Worm (Caenorhabditis elegans) whole organism, young adult: ENCODE results near the gene Y62F5A.9.

Experiments
- B0336.3 ChIP-seq: fragments of 200-800 bp; sonication (Bioruptor generic); IDR thresholded peaks from 2 replicates; pipeline ENCODE4 v1.3.6; 2022; ENCODE audit warnings: missing genetic modification characterization, missing compliant biosample characterization
- C17E4.6 ChIP-seq: fragments of 200-800 bp; sonication (Bioruptor generic); IDR thresholded peaks from 2 replicates; pipeline ENCODE4 v1.3.6; 2022; ENCODE audit warnings: missing genetic modification reagents, missing genetic modification characterization, missing compliant biosample characterization
- F22D6.2 ChIP-seq: sonication (generic microtip); optimal IDR thresholded peaks from 2 replicates; lab custom pipeline; 2016; ENCODE audit warnings: mild to moderate bottlenecking, missing genetic modification characterization, missing compliant biosample characterization
- F52B5.7 ChIP-seq: sonication (generic microtip); optimal IDR thresholded peaks from 2 replicates; lab custom pipeline; 2016; ENCODE audit warnings: mild to moderate bottlenecking, missing genetic modification characterization, missing compliant biosample characterization
- Y56A3A.18 ChIP-seq: fragments of 200-800 bp; sonication (Bioruptor generic); IDR thresholded peaks from 2 replicates; pipeline ENCODE4 v1.3.6; 2022; ENCODE audit warnings: missing genetic modification reagents, missing genetic modification characterization, missing compliant biosample characterization
- aptf-2 ChIP-seq: fragments of 200-800 bp; sonication (Bioruptor generic); conservative IDR thresholded peaks from 2 replicates; pipeline ENCODE4 v1.3.6; 2022; ENCODE audit warnings: missing genetic modification reagents, missing genetic modification characterization, missing compliant biosample characterization
- aptf-3 ChIP-seq: fragments of 200-800 bp; sonication (Bioruptor generic); IDR thresholded peaks from 2 replicates; pipeline ENCODE4 v1.3.6; 2022; ENCODE audit warnings: missing genetic modification characterization, missing compliant biosample characterization
- bed-1 ChIP-seq: fragments of 200-800 bp; sonication (Bioruptor generic); IDR thresholded peaks from 2 replicates; pipeline ENCODE4 v1.3.6; 2022; ENCODE audit warnings: missing genetic modification reagents, missing genetic modification characterization, missing compliant biosample characterization
- ccch-3 ChIP-seq: fragments of 200-800 bp; sonication (Bioruptor generic); optimal IDR thresholded peaks from 2 replicates; lab custom pipeline; 2018; ENCODE audit warnings: mild to moderate bottlenecking, missing genetic modification characterization, missing compliant biosample characterization
- cebp-1 ChIP-seq, 2 experiments: fragments of 200-800 bp in 1 of 2; sonication (Bioruptor generic) in 1 of 2; sonication (generic microtip) in 1 of 2; IDR thresholded peaks in 1 of 2; optimal IDR thresholded peaks in 1 of 2; 2 replicates each; pipeline versions ENCODE4 v1.3.6 to Lab custom; 2017 to 2022; ENCODE audit warnings: missing compliant biosample characterization in 2 of 2, missing genetic modification characterization in 2 of 2, mild to moderate bottlenecking in 1 of 2, missing genetic modification reagents in 1 of 2, moderate library complexity in 1 of 2
- ceh-91 ChIP-seq: fragments of 200-800 bp; sonication (Bioruptor generic); IDR thresholded peaks from 2 replicates; pipeline ENCODE4 v1.3.6; 2022; ENCODE audit warnings: missing genetic modification reagents, missing genetic modification characterization, missing compliant biosample characterization
- die-1 ChIP-seq: sonication (generic microtip); optimal IDR thresholded peaks from 2 replicates; lab custom pipeline; 2016; ENCODE audit warnings: missing genotype, mild to moderate bottlenecking, missing genetic modification characterization, missing compliant biosample characterization
- egl-18 ChIP-seq: fragments of 200-800 bp; sonication (Bioruptor generic); IDR thresholded peaks from 2 replicates; pipeline ENCODE4 v1.3.6; 2022; ENCODE audit warnings: missing genetic modification reagents, missing genetic modification characterization, missing compliant biosample characterization
- egl-44 ChIP-seq: fragments of 200-800 bp; sonication (Bioruptor generic); IDR thresholded peaks from 2 replicates; pipeline ENCODE4 v1.3.6; 2022; ENCODE audit warnings: missing genetic modification reagents, missing genetic modification characterization, missing compliant biosample characterization
- egrh-3 ChIP-seq: fragments of 200-800 bp; sonication (Bioruptor generic); IDR thresholded peaks from 2 replicates; pipeline ENCODE4 v1.3.6; 2022; ENCODE audit warnings: missing genetic modification reagents, missing genetic modification characterization, missing compliant biosample characterization
- ekl-4 ChIP-seq: fragments of 200-800 bp; sonication (Bioruptor generic); IDR thresholded peaks from 2 replicates; pipeline ENCODE4 v1.3.6; 2022; ENCODE audit warnings: missing genetic modification reagents, missing genetic modification characterization, missing compliant biosample characterization
- ets-4 ChIP-seq: fragments of 200-800 bp; sonication (Bioruptor generic); optimal IDR thresholded peaks from 2 replicates; lab custom pipeline; 2018; ENCODE audit warnings: mild to moderate bottlenecking, missing genetic modification characterization, missing compliant biosample characterization
- gei-17 ChIP-seq: fragments of 200-800 bp; sonication (Bioruptor generic); optimal IDR thresholded peaks from 2 replicates; lab custom pipeline; 2018; ENCODE audit warnings: mild to moderate bottlenecking, missing genetic modification characterization, missing compliant biosample characterization
- hlh-26 ChIP-seq: fragments of 200-800 bp; sonication (Bioruptor generic); conservative IDR thresholded peaks from 2 replicates; pipeline ENCODE4 v1.3.6; 2022; ENCODE audit warnings: missing genetic modification reagents, missing genetic modification characterization, missing compliant biosample characterization
- hmg-1.2 ChIP-seq: fragments of 200-800 bp; sonication (Bioruptor generic); IDR thresholded peaks from 2 replicates; pipeline ENCODE4 v1.3.6; 2022; ENCODE audit warnings: missing genetic modification reagents, missing genetic modification characterization, missing compliant biosample characterization
- hrde-1 ChIP-seq: sonication (generic microtip); optimal IDR thresholded peaks from 2 replicates; lab custom pipeline; 2016; ENCODE audit warnings: missing genetic modification characterization, mild to moderate bottlenecking, missing compliant biosample characterization, moderate library complexity, missing genotype, missing genetic modification reagents, borderline replicate concordance
- hsf-1 ChIP-seq: fragments of 200-800 bp; sonication (Bioruptor generic); IDR thresholded peaks from 2 replicates; pipeline ENCODE4 v1.3.6; 2022; ENCODE audit warnings: missing genetic modification reagents, missing genetic modification characterization, missing compliant biosample characterization
- lin-35 ChIP-seq, 3 experiments: fragments of 150-350 bp in 2 of 3; sonication (generic microtip) in 1 of 3; optimal IDR thresholded peaks; 2 replicates each; lab custom pipeline; 2014 to 2018; ENCODE audit warnings: missing biosample characterization in 3 of 3, missing genetic modification characterization in 3 of 3, missing genetic modification reagents in 3 of 3
- madf-3 ChIP-seq: fragments of 200-800 bp; sonication (Bioruptor generic); IDR thresholded peaks from 2 replicates; pipeline ENCODE4 v1.3.6; 2022; ENCODE audit warnings: missing genetic modification reagents, missing genetic modification characterization, missing compliant biosample characterization
- madf-6 ChIP-seq: fragments of 200-800 bp; sonication (Bioruptor generic); IDR thresholded peaks from 2 replicates; pipeline ENCODE4 v1.3.6; 2022; ENCODE audit warnings: missing genetic modification reagents, missing genetic modification characterization, missing compliant biosample characterization
- mcd-1 ChIP-seq: fragments of 200-800 bp; sonication (Bioruptor generic); IDR thresholded peaks from 2 replicates; pipeline ENCODE4 v1.3.6; 2022; ENCODE audit warnings: missing genetic modification reagents, missing genetic modification characterization, missing compliant biosample characterization
- rec-8 ChIP-seq, 2 experiments: sonication (generic microtip); optimal IDR thresholded peaks; 2 replicates each; lab custom pipeline; 2016; ENCODE audit warnings: mild to moderate bottlenecking in 2 of 2, missing genetic modification characterization in 2 of 2, missing genetic modification reagents in 2 of 2, missing genotype in 2 of 2, missing biosample characterization in 1 of 2, missing compliant biosample characterization in 1 of 2, moderate library complexity in 1 of 2
- sea-2 ChIP-seq: fragments of 200-800 bp; sonication (Bioruptor generic); IDR thresholded peaks from 2 replicates; pipeline ENCODE4 v1.3.6; 2022; ENCODE audit warnings: missing genetic modification characterization, missing compliant biosample characterization
- snpc-1.3 ChIP-seq: sonication (generic microtip); optimal IDR thresholded peaks from 2 replicates; lab custom pipeline; 2017; ENCODE audit warnings: missing genetic modification characterization, mild to moderate bottlenecking, missing compliant biosample characterization, antibody characterized with exemption, moderate library complexity, missing genotype, missing genetic modification reagents; ENCODE audit not compliant: insufficient read depth
- snpc-3.4 ChIP-seq: sonication (generic microtip); optimal IDR thresholded peaks from 2 replicates; lab custom pipeline; 2017; ENCODE audit warnings: missing genetic modification characterization, mild to moderate bottlenecking, missing compliant biosample characterization, antibody characterized with exemption, moderate library complexity, missing genotype, missing genetic modification reagents
- tlf-1 ChIP-seq: fragments of 200-800 bp; sonication (Bioruptor generic); optimal IDR thresholded peaks from 2 replicates; lab custom pipeline; 2018; ENCODE audit warnings: mild to moderate bottlenecking, missing genetic modification characterization, missing compliant biosample characterization
- xnd-1 ChIP-seq: sonication (generic microtip); optimal IDR thresholded peaks from 2 replicates; lab custom pipeline; 2016; ENCODE audit warnings: missing genotype, missing genetic modification reagents, missing genetic modification characterization, missing compliant biosample characterization
- zfh-2 ChIP-seq: fragments of 200-800 bp; sonication (Bioruptor generic); conservative IDR thresholded peaks from 2 replicates; pipeline ENCODE4 v1.3.6; 2022; ENCODE audit warnings: missing genetic modification reagents, missing genetic modification characterization, missing compliant biosample characterization
- ztf-3 ChIP-seq: fragments of 200-800 bp; sonication (Bioruptor generic); optimal IDR thresholded peaks from 2 replicates; lab custom pipeline; 2018; ENCODE audit warnings: mild to moderate bottlenecking, missing genetic modification characterization, missing compliant biosample characterization

The Y62F5A.9 gene

DNA sequence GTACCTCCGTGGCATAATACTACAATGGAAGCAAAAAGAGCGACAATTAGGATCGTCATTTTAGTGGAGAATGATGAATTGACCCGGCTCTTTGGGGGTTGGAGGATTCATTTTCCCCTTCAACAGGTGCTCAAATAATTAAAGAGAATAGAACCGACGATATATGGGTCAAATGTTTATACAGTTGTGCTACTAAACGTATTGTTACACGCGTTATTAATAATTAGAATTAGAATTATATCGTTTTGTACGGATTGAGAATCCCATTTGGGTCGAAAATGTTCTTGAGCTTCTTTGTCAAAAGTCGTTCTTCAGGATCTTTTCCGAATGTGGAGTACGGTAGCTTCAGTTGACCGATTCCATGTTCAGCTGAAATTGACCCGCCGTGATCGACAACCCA is at the start of gene Y62F5A.9:
Gene Y62F5A.9, minus strand, starts transcription at position 101 of the 400 bp plus-strand sequence.
- TF ChIP-seq snpc-3.4 (tag; lab: Kevin White, UChicago) (peak; percentile 32), hsf-1 (GFP tag; lab: Robert Waterston, UW) (no peak), cebp-1 (GFP tag; IDR thresholded peaks at IDR 0.05; lab: Robert Waterston, UW) (no peak), cebp-1 (tag; optimal IDR thresholded peaks at IDR 0.05; lab: Kevin White, UChicago) (peak; percentile 6)

DNA sequence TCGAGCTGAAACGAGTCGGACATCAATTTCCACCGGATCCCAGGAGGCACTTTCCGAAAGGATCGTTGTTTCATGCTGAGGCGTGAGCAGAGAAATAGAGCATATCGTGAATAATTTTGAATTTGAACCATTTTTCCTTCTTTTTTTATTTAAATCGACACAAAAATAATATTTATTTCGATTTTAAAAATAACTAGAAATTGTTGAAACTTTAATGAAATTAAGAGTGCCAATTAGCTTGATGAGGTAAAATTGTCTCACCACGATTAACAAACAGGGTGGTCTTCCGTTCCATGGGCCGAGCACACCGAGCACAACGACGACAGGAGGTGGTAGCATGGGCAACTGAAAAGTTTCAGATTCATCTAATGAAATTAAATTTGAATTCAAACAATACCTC is 49.7 kb upstream of the Y62F5A.9 start:
- TF ChIP-seq F22D6.2: no peak
- no peak for TF ChIP-seq lin-35 (GFP tag; optimal IDR thresholded peaks at IDR 0.05; lab: Kevin White, UChicago)
- TF ChIP-seq madf-6 (GFP tag; lab: Robert Waterston, UW): no peak
- TF ChIP-seq madf-3 (GFP tag; lab: Robert Waterston, UW): 0 out of 2 replicates have a peak, but pooled peaks have one; percentile 34
- TF ChIP-seq, all 124 proteins: peak for 1

- TF ChIP-seq B0336.3 (GFP tag; lab: Robert Waterston, UW): peak; percentile 47; the same call in 1 of the 2 replicates
- TF ChIP-seq zfh-2 (GFP tag; lab: Robert Waterston, UW): no peak
- TF ChIP-seq ekl-4: peak; percentile 49; the same call in 1 of the 2 replicates
- TF ChIP-seq hmg-1.2 (GFP tag; lab: Robert Waterston, UW): no peak
- peak; percentile 7 for TF ChIP-seq xnd-1 (tag; lab: Kevin White, UChicago)
- TF ChIP-seq ztf-3 (GFP tag; lab: Kevin White, UChicago): no peak
- TF ChIP-seq tlf-1 (GFP tag; lab: Kevin White, UChicago): no peak
- TF ChIP-seq C17E4.6 (GFP tag; lab: Robert Waterston, UW): 0 out of 2 replicates have a peak, but pooled peaks have one; percentile 31
- TF ChIP-seq ets-4 (GFP tag; lab: Kevin White, UChicago): no peak
- TF ChIP-seq snpc-1.3 (tag; lab: Kevin White, UChicago): peak; percentile 4
- peak; percentile 64 for TF ChIP-seq hrde-1 (tag; lab: Kevin White, UChicago)
- TF ChIP-seq hlh-26 (GFP tag; lab: Robert Waterston, UW): no peak
- no peak for TF ChIP-seq die-1 (tag; lab: Kevin White, UChicago)
- TF ChIP-seq egl-44 (GFP tag; lab: Robert Waterston, UW): no peak
- no peak for TF ChIP-seq ccch-3 (GFP tag; lab: Kevin White, UChicago)
- no peak for TF ChIP-seq ceh-91 (GFP tag; lab: Robert Waterston, UW)
- no peak for TF ChIP-seq gei-17
- 0 out of 2 replicates have a peak, but pooled peaks have one; percentile 56 for TF ChIP-seq madf-3 (GFP tag; lab: Robert Waterston, UW)
- TF ChIP-seq F52B5.7: peak; percentile 9
- TF ChIP-seq sea-2: no peak
- no peak for TF ChIP-seq egrh-3 (GFP tag; lab: Robert Waterston, UW)
- no peak for TF ChIP-seq aptf-2 (GFP tag; lab: Robert Waterston, UW)
- 0 out of 2 replicates have a peak, but pooled peaks have one; percentile 42 for TF ChIP-seq hsf-1 (GFP tag; lab: Robert Waterston, UW)
- TF ChIP-seq egl-18 (GFP tag; lab: Robert Waterston, UW): no peak
- no peak for TF ChIP-seq Y56A3A.18 (GFP tag; lab: Robert Waterston, UW)
- TF ChIP-seq mcd-1 (GFP tag; lab: Robert Waterston, UW): no peak
- TF ChIP-seq aptf-3 (GFP tag; lab: Robert Waterston, UW): no peak
- TF ChIP-seq rec-8 (tag; optimal IDR thresholded peaks at IDR 0.05; lab: Kevin White, UChicago): no peak
- TF ChIP-seq bed-1 (GFP tag; lab: Robert Waterston, UW): no peak
- TF ChIP-seq madf-6 (GFP tag; lab: Robert Waterston, UW): peak; percentile 40; the same call in 1 of the 2 replicates
- TF ChIP-seq, all 124 proteins: peak for 10
Observed at ce11 chrII:11582698-11583097, 44.1 kb upstream of the Y62F5A.9 start, which contains the start of gene ints-7. ints-7 (plus strand) TSS chrII:11582849.
